Fruit fly (Drosophila melanogaster) whole organism, embryonic: ENCODE data around the gene Sgp.

Source experiments
- Atf-2 ChIP-seq: fragments of 200-800 bp; sonication (Bioruptor generic); optimal IDR thresholded peaks from 2 replicates; lab custom pipeline; 2016; ENCODE audit warnings: missing biosample characterization, missing genetic modification characterization
- Atf6 ChIP-seq: fragments of 200-800 bp; sonication (Bioruptor generic); IDR thresholded peaks from 2 replicates; pipeline ENCODE4 v1.3.6; 2022; ENCODE audit warnings: missing biosample characterization, missing genetic modification characterization
- Blimp-1 ChIP-seq: fragments of 200-800 bp; sonication (Bioruptor generic); optimal IDR thresholded peaks from 3 replicates; lab custom pipeline; 2018; ENCODE audit warnings: missing biosample characterization, missing genetic modification characterization, mild to moderate bottlenecking, moderate library complexity, missing genetic modification reagents
- CG1024 ChIP-seq: fragments of 200-800 bp; sonication (Bioruptor generic); IDR thresholded peaks from 2 replicates; pipeline ENCODE4 v1.3.6; 2022; ENCODE audit warnings: missing biosample characterization, missing genetic modification characterization
- CG10979 ChIP-seq: fragments of 200-800 bp; sonication (Bioruptor generic); optimal IDR thresholded peaks from 2 replicates; lab custom pipeline; 2018; ENCODE audit warnings: missing biosample characterization, mild to moderate bottlenecking, missing genetic modification characterization, moderate library complexity
- CG12391 ChIP-seq: fragments of 200-800 bp; sonication (Bioruptor generic); optimal IDR thresholded peaks from 3 replicates; lab custom pipeline; 2018; ENCODE audit warnings: missing biosample characterization, mild to moderate bottlenecking, missing genetic modification characterization, moderate library complexity
- CG12659 ChIP-seq: fragments of 200-800 bp; sonication (Bioruptor generic); optimal IDR thresholded peaks from 3 replicates; lab custom pipeline; 2017; ENCODE audit warnings: mild to moderate bottlenecking, missing biosample characterization, missing genetic modification reagents, missing genetic modification characterization
- CG12744 ChIP-seq: fragments of 200-800 bp; sonication (Bioruptor generic); optimal IDR thresholded peaks from 2 replicates; lab custom pipeline; 2016; ENCODE audit warnings: missing biosample characterization, missing genetic modification characterization
- CG13296 ChIP-seq: fragments of 200-800 bp; sonication (Bioruptor generic); optimal IDR thresholded peaks from 3 replicates; lab custom pipeline; 2018; ENCODE audit warnings: missing biosample characterization, mild to moderate bottlenecking, missing genetic modification characterization
- CG1529 ChIP-seq: fragments of 200-800 bp; sonication (Bioruptor generic); optimal IDR thresholded peaks from 3 replicates; lab custom pipeline; 2018; ENCODE audit warnings: missing biosample characterization, missing genetic modification characterization
- CG15479 ChIP-seq: fragments of 200-800 bp; sonication (Bioruptor generic); optimal IDR thresholded peaks from 3 replicates; lab custom pipeline; 2019; ENCODE audit warnings: missing biosample characterization, mild to moderate bottlenecking, missing genetic modification characterization, moderate library complexity
- CG1603 ChIP-seq: fragments of 200-800 bp; sonication (Bioruptor generic); optimal IDR thresholded peaks from 2 replicates; lab custom pipeline; 2019; ENCODE audit warnings: missing biosample characterization, mild to moderate bottlenecking, missing genetic modification characterization, moderate library complexity
- CG17186 ChIP-seq: fragments of 200-800 bp; sonication (Bioruptor generic); optimal IDR thresholded peaks from 3 replicates; lab custom pipeline; 2017; ENCODE audit warnings: missing biosample characterization, missing genetic modification reagents, missing genetic modification characterization
- CG17385 ChIP-seq: fragments of 200-800 bp; sonication (Bioruptor generic); optimal IDR thresholded peaks from 3 replicates; lab custom pipeline; 2018; ENCODE audit warnings: missing biosample characterization, mild to moderate bottlenecking, missing genetic modification characterization
- CG17829 ChIP-seq: fragments of 200-800 bp; optimal IDR thresholded peaks from 2 replicates; lab custom pipeline; 2019; ENCODE audit warnings: missing biosample characterization, mild to moderate bottlenecking, missing genetic modification characterization, moderate library complexity
- CG42726 ChIP-seq: fragments of 200-800 bp; sonication (Bioruptor generic); IDR thresholded peaks from 2 replicates; pipeline ENCODE4 v1.3.6; 2022; ENCODE audit warnings: missing biosample characterization, missing genetic modification characterization; ENCODE audit not compliant: partially characterized antibody
- CG4854 ChIP-seq: fragments of 200-800 bp; sonication (Bioruptor generic); optimal IDR thresholded peaks from 2 replicates; lab custom pipeline; 2016; ENCODE audit warnings: missing biosample characterization, missing genetic modification characterization, inconsistent platforms
- CG5245 ChIP-seq: fragments of 200-800 bp; sonication (Bioruptor generic); optimal IDR thresholded peaks from 3 replicates; lab custom pipeline; 2016; ENCODE audit warnings: missing biosample characterization, missing genetic modification characterization
- CG7963 ChIP-seq: fragments of 200-800 bp; sonication (Bioruptor generic); IDR thresholded peaks from 3 replicates; pipeline ENCODE4 v1.3.6; 2022; ENCODE audit warnings: missing biosample characterization, missing genetic modification characterization; ENCODE audit not compliant: partially characterized antibody
- CG8388 ChIP-seq: fragments of 200-800 bp; sonication (Bioruptor generic); optimal IDR thresholded peaks from 2 replicates; lab custom pipeline; 2019; ENCODE audit warnings: missing biosample characterization, mild to moderate bottlenecking, missing genetic modification characterization, moderate library complexity
- CoRest ChIP-seq: fragments of 200-800 bp; sonication (Bioruptor generic); optimal IDR thresholded peaks from 3 replicates; lab custom pipeline; 2018; ENCODE audit warnings: missing biosample characterization, mild to moderate bottlenecking, missing genetic modification characterization, moderate library complexity
- Ets65A ChIP-seq: fragments of 200-800 bp; sonication (Bioruptor generic); peaks from one replicate; lab custom pipeline; 2016; ENCODE audit warnings: missing biosample characterization, missing genetic modification characterization
- H2.0 ChIP-seq: fragments of 200-800 bp; sonication (Bioruptor generic); IDR thresholded peaks from 2 replicates; pipeline ENCODE4 v1.3.6; 2022; ENCODE audit warnings: missing biosample characterization, missing genetic modification characterization
- HHEX ChIP-seq: fragments of 200-800 bp; sonication (Bioruptor generic); optimal IDR thresholded peaks from 3 replicates; lab custom pipeline; 2017; ENCODE audit warnings: missing biosample characterization, mild to moderate bottlenecking, missing genetic modification characterization, missing genetic modification reagents
- Hand ChIP-seq: fragments of 200-800 bp; sonication (Bioruptor generic); optimal IDR thresholded peaks from 2 replicates; lab custom pipeline; 2017; ENCODE audit warnings: mild to moderate bottlenecking, missing biosample characterization, missing genetic modification reagents, missing genetic modification characterization
- Hr39 ChIP-seq: fragments of >200 bp; optimal IDR thresholded peaks from 2 replicates; lab custom pipeline; 2017
- Mad ChIP-seq: fragments of 200-800 bp; sonication (Bioruptor generic); optimal IDR thresholded peaks from 2 replicates; lab custom pipeline; 2016; ENCODE audit warnings: missing biosample characterization, missing genetic modification characterization
- Mes4 ChIP-seq: fragments of 200-800 bp; sonication (Bioruptor generic); optimal IDR thresholded peaks from 2 replicates; lab custom pipeline; 2016; ENCODE audit warnings: missing biosample characterization, missing genetic modification characterization
- Rfx ChIP-seq: fragments of 200-800 bp; sonication (Bioruptor generic); IDR thresholded peaks from 2 replicates; pipeline ENCODE4 v1.3.6; 2022; ENCODE audit warnings: missing biosample characterization, missing genetic modification characterization
- YL-1 ChIP-seq: fragments of 200-800 bp; sonication (Bioruptor generic); optimal IDR thresholded peaks from 3 replicates; lab custom pipeline; 2017; ENCODE audit warnings: missing biosample characterization, mild to moderate bottlenecking, missing genetic modification characterization
- ab ChIP-seq: fragments of 200-800 bp; sonication (Bioruptor generic); optimal IDR thresholded peaks from 2 replicates; lab custom pipeline; 2016; ENCODE audit warnings: missing biosample characterization, missing genetic modification characterization
- al ChIP-seq: fragments of 200-800 bp; sonication (Bioruptor generic); IDR thresholded peaks from 2 replicates; pipeline ENCODE4 v1.3.6; 2022; ENCODE audit warnings: missing biosample characterization, missing genetic modification characterization
- bab2 ChIP-seq: fragments of 200-800 bp; sonication (Bioruptor generic); optimal IDR thresholded peaks from 2 replicates; lab custom pipeline; 2016; ENCODE audit warnings: missing biosample characterization, missing genetic modification characterization
- bbx ChIP-seq: fragments of 200-800 bp; sonication (Bioruptor generic); IDR thresholded peaks from 2 replicates; pipeline ENCODE4 v1.3.6; 2022; ENCODE audit warnings: missing biosample characterization, missing genetic modification characterization; ENCODE audit not compliant: partially characterized antibody
- bowl ChIP-seq: fragments of 200-800 bp; sonication (Bioruptor generic); IDR thresholded peaks from 2 replicates; pipeline ENCODE4 v1.3.6; 2022; ENCODE audit warnings: missing biosample characterization, missing genetic modification characterization
- bsh ChIP-seq, 2 experiments: fragments of 200-800 bp; sonication (Bioruptor generic); optimal IDR thresholded peaks; 2 replicates each; lab custom pipeline; 2017 to 2018; ENCODE audit warnings: mild to moderate bottlenecking in 2 of 2, missing biosample characterization in 2 of 2, missing genetic modification characterization in 2 of 2, moderate library complexity in 1 of 2
- caup ChIP-seq: fragments of 200-800 bp; sonication (Bioruptor generic); optimal IDR thresholded peaks from 3 replicates; lab custom pipeline; 2017; ENCODE audit warnings: missing biosample characterization, mild to moderate bottlenecking, missing genetic modification characterization, moderate library complexity; ENCODE audit not compliant: severe bottlenecking
- chn ChIP-seq: fragments of 200-800 bp; sonication (Bioruptor generic); optimal IDR thresholded peaks from 2 replicates; lab custom pipeline; 2016; ENCODE audit warnings: missing biosample characterization, missing genetic modification characterization
- crc ChIP-seq: fragments of 200-800 bp; sonication (Bioruptor generic); optimal IDR thresholded peaks from 2 replicates; lab custom pipeline; 2016; ENCODE audit warnings: missing biosample characterization, missing genetic modification characterization
- gfzf ChIP-seq: fragments of 200-800 bp; sonication (Bioruptor generic); optimal IDR thresholded peaks from 2 replicates; lab custom pipeline; 2016; ENCODE audit warnings: missing biosample characterization, mild to moderate bottlenecking, missing genetic modification characterization, moderate library complexity
- inv ChIP-seq: fragments of 200-800 bp; sonication (Bioruptor generic); IDR thresholded peaks from 2 replicates; pipeline ENCODE4 v1.3.6; 2022; ENCODE audit warnings: missing biosample characterization, missing genetic modification characterization; ENCODE audit not compliant: partially characterized antibody
- jumu ChIP-seq: fragments of 200-800 bp; sonication (Bioruptor generic); optimal IDR thresholded peaks from 3 replicates; lab custom pipeline; 2016; ENCODE audit warnings: missing biosample characterization, missing genetic modification characterization
- kni ChIP-seq: fragments of 200-800 bp; sonication (Bioruptor generic); optimal IDR thresholded peaks from 3 replicates; lab custom pipeline; 2017; ENCODE audit warnings: mild to moderate bottlenecking, missing biosample characterization, missing genetic modification reagents, missing genetic modification characterization
- mld ChIP-seq: fragments of 200-800 bp; sonication (Bioruptor generic); IDR thresholded peaks from 3 replicates; pipeline ENCODE4 v1.3.6; 2022; ENCODE audit warnings: missing biosample characterization, missing genetic modification characterization; ENCODE audit not compliant: partially characterized antibody
- pfk ChIP-seq: fragments of 200-800 bp; sonication (Bioruptor generic); optimal IDR thresholded peaks from 2 replicates; lab custom pipeline; 2018; ENCODE audit warnings: missing biosample characterization, mild to moderate bottlenecking, missing genetic modification characterization, moderate library complexity
- sqz ChIP-seq: fragments of 200-800 bp; sonication (Bioruptor generic); optimal IDR thresholded peaks from 3 replicates; lab custom pipeline; 2018; ENCODE audit warnings: missing biosample characterization, mild to moderate bottlenecking, missing genetic modification characterization
- tin ChIP-seq: fragments of 200-800 bp; sonication (Bioruptor generic); optimal IDR thresholded peaks from 3 replicates; lab custom pipeline; 2016; ENCODE audit warnings: missing biosample characterization, missing genetic modification characterization
- tll ChIP-seq, 2 experiments: fragments of 200-800 bp in 1 of 2; fragments of >200 bp in 1 of 2; sonication (Bioruptor generic) in 1 of 2; optimal IDR thresholded peaks; 2 replicates each; lab custom pipeline; 2017 to 2019; ENCODE audit warnings: missing biosample characterization in 2 of 2, missing genetic modification characterization in 2 of 2, mild to moderate bottlenecking in 1 of 2, moderate library complexity in 1 of 2
- vvl ChIP-seq: fragments of 200-800 bp; sonication (Bioruptor generic); IDR thresholded peaks from 2 replicates; pipeline ENCODE4 v1.3.6; 2022; ENCODE audit warnings: missing biosample characterization, missing genetic modification characterization

Gene Sgp

dm6 chr2L:8543731-8544359 is 24.4 kb downstream of the Sgp start (continued):
- TF ChIP-seq mld (GFP tag; lab: Robert Waterston, UW) (no peak), bbx (GFP tag; lab: Robert Waterston, UW) (peak; percentile 27; the same call in 1 of the 2 replicates), Mes4 (GFP tag; lab: Kevin White, UChicago) (no peak), jumu (no peak), gfzf (GFP tag; lab: Kevin White, UChicago) (no peak), Mad (GFP tag; lab: Kevin White, UChicago) (no peak), YL-1 (GFP tag; lab: Kevin White, UChicago) (no peak), ab (no peak), crc (GFP tag; lab: Kevin White, UChicago) (no peak), CG12659 (GFP tag; lab: Kevin White, UChicago) (no peak), Atf-2 (GFP tag; lab: Kevin White, UChicago) (no peak), CG1024 (GFP tag; lab: Robert Waterston, UW) (no peak), CoRest (no peak), chn (GFP tag; lab: Kevin White, UChicago) (peak; percentile 16), CG1529 (GFP tag; lab: Kevin White, UChicago) (no peak), CG4854 (GFP tag; lab: Kevin White, UChicago) (peak; percentile 39), CG13296 (no peak), pfk (GFP tag; lab: Kevin White, UChicago) (peak; percentile 98), CG12744 (GFP tag; lab: Kevin White, UChicago) (no peak), CG5245 (GFP tag; lab: Kevin White, UChicago) (no peak), kni (GFP tag; lab: Kevin White, UChicago) (no peak), tin (GFP tag; lab: Kevin White, UChicago) (no peak), CG17186 (GFP tag; lab: Kevin White, UChicago) (no peak), CG17385 (peak; percentile 69), vvl (GFP tag; lab: Robert Waterston, UW) (peak; percentile 12; the same call in 1 of the 2 replicates), Atf6 (GFP tag; lab: Robert Waterston, UW) (no peak), inv (GFP tag; lab: Robert Waterston, UW) (no peak), CG10979 (tag; lab: Kevin White, UChicago) (no peak), CG1603 (tag; lab: Kevin White, UChicago) (no peak), Blimp-1 (peak; percentile 27), tll (GFP tag; optimal IDR thresholded peaks at IDR 0.05; lab: Kevin White, UChicago) (no peak), Ets65A (no peak), bowl (GFP tag; lab: Robert Waterston, UW) (no peak), CG15479 (GFP tag; lab: Kevin White, UChicago) (peak; percentile 52), CG8388 (GFP tag; lab: Kevin White, UChicago) (no peak), bsh (GFP tag; optimal IDR thresholded peaks at IDR 0.05; lab: Kevin White, UChicago) (peak in 1 of 2 experiments; percentile 3), caup (GFP tag; lab: Kevin White, UChicago) (no peak), H2.0 (no peak), HHEX (GFP tag; lab: Kevin White, UChicago) (no peak), Hr39 (lab: Kevin White, UChicago) (no peak), CG42726 (GFP tag; lab: Robert Waterston, UW) (no peak), bab2 (GFP tag; lab: Kevin White, UChicago) (no peak), Rfx (GFP tag; lab: Robert Waterston, UW) (no peak), CG17829 (tag; lab: Kevin White, UChicago) (peak; percentile 17), CG7963 (no peak), CG12391 (tag; lab: Kevin White, UChicago) (no peak), al (no peak), sqz (GFP tag; lab: Kevin White, UChicago) (no peak), Hand (GFP tag; lab: Kevin White, UChicago) (no peak)
